Fruit fly (Drosophila melanogaster): Measurements from ENCODE around the gene thoc6.

DNA sequence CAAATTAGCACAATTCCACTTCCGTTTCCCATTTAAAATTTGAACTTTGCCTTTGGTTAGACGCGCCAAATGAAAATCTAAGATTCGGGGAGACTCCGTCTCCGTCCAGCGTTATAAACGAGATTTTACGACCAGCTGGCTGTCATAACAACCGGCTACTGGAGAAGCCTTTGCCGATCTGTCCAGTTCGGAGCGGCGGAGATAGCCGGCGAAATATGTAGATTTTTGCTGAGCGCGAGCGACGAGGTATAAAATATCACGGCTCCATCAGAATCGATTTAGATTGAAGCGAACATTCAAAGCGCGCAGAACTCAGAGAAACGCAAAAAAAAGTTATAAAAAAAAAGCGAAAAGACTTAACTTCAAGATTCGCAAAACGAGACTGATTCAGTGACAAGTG lies 4.0 kb upstream of the thoc6 start, which contains the start of gene CG11529:
- TF ChIP-seq psq (optimal IDR thresholded peaks at IDR 0.05) (no peak), h (optimal IDR thresholded peaks at IDR 0.05) (no peak), ttk (optimal IDR thresholded peaks at IDR 0.05) (no peak), Myc (optimal IDR thresholded peaks at IDR 0.05) (no peak), insv (optimal IDR thresholded peaks at IDR 0.05) (no peak), Sin3A (optimal IDR thresholded peaks at IDR 0.05) (no peak)

All from Kc167 (cell line).